Worm (Caenorhabditis elegans) whole organism, L4 larva: ENCODE measurements around the gene K10H10.7.

Experiments used
- ceh-62 ChIP-seq: sonication (generic microtip); optimal IDR thresholded peaks from 2 replicates; lab custom pipeline; 2017; ENCODE audit warnings: missing biosample characterization, missing genetic modification characterization
- fkh-10 ChIP-seq: fragments of 150-350 bp; optimal IDR thresholded peaks from 2 replicates; lab custom pipeline; 2014; ENCODE audit warnings: missing biosample characterization, missing genetic modification reagents, missing genetic modification characterization
- hif-1 ChIP-seq, 2 experiments: sonication (generic microtip); optimal IDR thresholded peaks; 2 replicates each; lab custom pipeline; 2016 to 2017; ENCODE audit warnings: missing compliant biosample characterization in 2 of 2, missing genetic modification characterization in 2 of 2, missing genetic modification reagents in 2 of 2, missing genotype in 2 of 2, mild to moderate bottlenecking in 1 of 2
- jun-1 ChIP-seq: fragments of 150-350 bp; optimal IDR thresholded peaks from 2 replicates; lab custom pipeline; 2014; ENCODE audit warnings: missing biosample characterization, missing genetic modification reagents, missing genetic modification characterization
- lin-13 ChIP-seq: fragments of 150-350 bp; optimal IDR thresholded peaks from 2 replicates; lab custom pipeline; 2014; ENCODE audit warnings: missing biosample characterization, missing genetic modification reagents, missing genetic modification characterization
- lin-39 ChIP-seq: fragments of 150-350 bp; optimal IDR thresholded peaks from 2 replicates; lab custom pipeline; 2014; ENCODE audit warnings: missing biosample characterization, missing genetic modification reagents, missing genetic modification characterization
- nhr-25 ChIP-seq: sonication (generic microtip); optimal IDR thresholded peaks from 2 replicates; lab custom pipeline; 2017; ENCODE audit warnings: missing genetic modification characterization, mild to moderate bottlenecking, missing compliant biosample characterization, antibody characterized with exemption, moderate library complexity, borderline replicate concordance; ENCODE audit not compliant: insufficient read depth
- unc-130 ChIP-seq: sonication (generic microtip); optimal IDR thresholded peaks from 2 replicates; lab custom pipeline; 2016; ENCODE audit warnings: missing genetic modification reagents, missing genetic modification characterization, missing compliant biosample characterization

- TF ChIP-seq jun-1 (tag; lab: Kevin White, UChicago) (no peak), unc-130 (GFP tag; lab: Kevin White, UChicago) (no peak), lin-39 (no peak), nhr-25 (tag; lab: Kevin White, UChicago) (no peak), fkh-10 (no peak), hif-1 (tag; optimal IDR thresholded peaks at IDR 0.05; lab: Kevin White, UChicago) (peak in 1 of 2 experiments; percentile 62), ceh-62 (tag; lab: Kevin White, UChicago) (no peak), lin-13 (GFP tag; lab: Kevin White, UChicago) (no peak)
Observed at ce11 chrII:14489407-14489806, 18.1 kb downstream of the K10H10.7 start, which contains the start of gene vnut-1.
